Fruit fly (Drosophila melanogaster): ENCODE results near the gene CG33270.

Gene CG33270

DNA sequence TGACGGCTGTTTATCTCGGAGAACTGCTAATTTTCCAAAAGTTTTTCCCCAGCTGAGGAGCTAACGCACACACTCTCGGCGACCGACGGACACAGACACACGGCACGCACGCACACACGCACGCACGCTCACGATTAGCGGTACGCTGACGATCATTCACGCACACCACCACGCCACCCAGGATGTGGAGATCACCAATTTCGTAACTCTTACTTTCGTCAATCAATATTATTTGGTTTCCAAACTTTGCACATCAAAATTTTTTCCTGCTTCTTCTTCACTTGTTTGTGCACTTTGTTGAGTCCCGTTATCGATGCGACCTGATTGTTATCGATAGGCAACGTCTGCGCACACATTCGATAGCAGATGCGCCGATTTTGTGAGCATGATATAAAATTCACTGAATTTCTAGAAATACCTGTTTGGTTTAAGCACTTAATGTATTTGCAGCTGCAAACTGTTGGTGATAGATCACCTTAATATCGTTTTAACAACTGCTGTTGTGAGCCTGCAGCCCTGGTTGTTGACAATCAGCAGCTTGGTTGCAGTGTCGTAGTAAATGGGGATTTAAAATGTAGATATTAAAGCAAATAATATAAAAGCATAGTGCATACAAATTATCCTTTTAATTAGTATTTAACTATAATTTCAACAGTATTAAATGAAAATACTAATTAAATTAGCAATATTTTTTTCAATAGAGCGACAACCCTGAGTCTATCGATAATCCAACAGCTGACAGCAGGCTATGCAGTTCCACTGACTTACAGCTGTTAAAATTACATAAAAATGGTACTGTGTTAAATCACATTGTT lies 16.3 kb downstream of the CG33270 start, which contains the start of the genes CG7394 and Mob2 (continued):
- TF ChIP-seq nerfin-1 (tag; optimal IDR thresholded peaks at IDR 0.05) (peak; percentile 73), Ada2b (GFP tag; IDR thresholded peaks at IDR 0.05) (peak; percentile 88), ash1 (GFP tag; optimal IDR thresholded peaks at IDR 0.05) (peak; percentile 28), cato (GFP tag; optimal IDR thresholded peaks at IDR 0.05; ENCODE audit: borderline replicate concordance) (peak; percentile 82), jigr1 (GFP tag; IDR thresholded peaks at IDR 0.05) (peak; percentile 53; the same call in 1 of the 3 replicates), CG9932 (GFP tag; IDR thresholded peaks at IDR 0.05) (peak; percentile 96), BtbVII (GFP tag; optimal IDR thresholded peaks at IDR 0.05) (peak; percentile 64), CG17912 (GFP tag; optimal IDR thresholded peaks at IDR 0.05) (peak; percentile 52), Max (GFP tag; optimal IDR thresholded peaks at IDR 0.05) (peak; percentile 91), klu (GFP tag; IDR thresholded peaks at IDR 0.05) (peak; percentile 80), CG1792 (GFP tag; optimal IDR thresholded peaks at IDR 0.05) (peak; percentile 47), Gsc (GFP tag; IDR thresholded peaks at IDR 0.05) (no peak; the same call in 1 of the 2 replicates), Sox102F (GFP tag; optimal IDR thresholded peaks at IDR 0.05) (peak; percentile 96), lola (GFP tag; optimal IDR thresholded peaks at IDR 0.05) (peak in 1 of 3 experiments; percentile 85), gro (GFP tag; optimal IDR thresholded peaks at IDR 0.05) (peak; percentile 80), wek (GFP tag; optimal IDR thresholded peaks at IDR 0.05) (no peak), gt (GFP tag; IDR thresholded peaks at IDR 0.05) (peak; percentile 45), so (GFP tag; IDR thresholded peaks at IDR 0.05) (peak; percentile 79; the same call in 2 of the 3 replicates), Eip74EF (GFP tag; optimal IDR thresholded peaks at IDR 0.05) (peak in 1 of 2 experiments; percentile 70), CG7963 (GFP tag; IDR thresholded peaks at IDR 0.05; ENCODE audit: partially characterized antibody) (peak; percentile 53; the same call in 1 of the 3 replicates), CG10366 (GFP tag; IDR thresholded peaks at IDR 0.05) (peak; percentile 93), vnd (GFP tag; IDR thresholded peaks at IDR 0.05; ENCODE audit: partially characterized antibody) (peak; percentile 86), B-H1 (GFP tag; IDR thresholded peaks at IDR 0.05) (peak; percentile 85), onecut (GFP tag; IDR thresholded peaks at IDR 0.05) (peak; percentile 65), cad (GFP tag; optimal IDR thresholded peaks at IDR 0.05) (no peak), sd (tag; optimal IDR thresholded peaks at IDR 0.05) (peak; percentile 58), CG10431 (GFP tag; optimal IDR thresholded peaks at IDR 0.05) (peak; percentile 44), Aef1 (GFP tag; IDR thresholded peaks at IDR 0.05) (peak; percentile 90), tap (tag; optimal IDR thresholded peaks at IDR 0.05) (peak; percentile 91), peb (GFP tag; IDR thresholded peaks at IDR 0.05) (peak; percentile 72), Camta (GFP tag; optimal IDR thresholded peaks at IDR 0.05) (peak; percentile 81), Bdp1 (GFP tag; optimal IDR thresholded peaks at IDR 0.05) (peak; percentile 80), Dek (tag; optimal IDR thresholded peaks at IDR 0.05) (peak; percentile 81), Doc2 (GFP tag; IDR thresholded peaks at IDR 0.05) (no peak), CG18011 (GFP tag; optimal IDR thresholded peaks at IDR 0.05) (peak; percentile 81), Ssrp (tag; optimal IDR thresholded peaks at IDR 0.05) (peak; percentile 86), CG13424 (tag; optimal IDR thresholded peaks at IDR 0.05) (peak; percentile 93), nom (GFP tag; optimal IDR thresholded peaks at IDR 0.05) (peak; percentile 14), az2 (GFP tag; optimal IDR thresholded peaks at IDR 0.05) (peak; percentile 92), CG31388 (GFP tag; optimal IDR thresholded peaks at IDR 0.05) (peak; percentile 82), CG5245 (GFP tag; optimal IDR thresholded peaks at IDR 0.05) (peak; percentile 71), CG15479 (GFP tag; optimal IDR thresholded peaks at IDR 0.05) (peak; percentile 12), pzg (GFP tag; optimal IDR thresholded peaks at IDR 0.05) (peak; percentile 85), HHEX (GFP tag; optimal IDR thresholded peaks at IDR 0.05) (peak; percentile 80), Pdp1 (GFP tag; optimal IDR thresholded peaks at IDR 0.05) (peak; percentile 61 to 91), CG32532 (GFP tag; IDR thresholded peaks at IDR 0.05) (peak; percentile 94), sim (GFP tag; IDR thresholded peaks at IDR 0.05) (peak; percentile 59; the same call in 1 of the 2 replicates), ewg (GFP tag; optimal IDR thresholded peaks at IDR 0.05) (peak; percentile 98)

All from whole organism, embryonic.